Worm (Caenorhabditis elegans) whole organism, L3 larva: ENCODE results near the gene clec-170.
A peak's percentile ranks its signal among the peaks of the same experiment; 100 is the strongest.

ENCODE experiments used
- ZK546.5 ChIP-seq: sonication (generic microtip); optimal IDR thresholded peaks from 2 replicates; lab custom pipeline; 2017; ENCODE audit warnings: missing biosample characterization, missing genetic modification characterization
- aly-2 ChIP-seq: fragments of 150-350 bp; optimal IDR thresholded peaks from 2 replicates; lab custom pipeline; 2014; ENCODE audit warnings: missing biosample characterization, missing genetic modification characterization
- ama-1 ChIP-seq: fragments of 150-350 bp; optimal IDR thresholded peaks from 2 replicates; lab custom pipeline; 2018
- ceh-28 ChIP-seq: fragments of 150-350 bp; optimal IDR thresholded peaks from 2 replicates; lab custom pipeline; 2014; ENCODE audit warnings: missing biosample characterization, missing genetic modification reagents, missing genetic modification characterization
- ceh-82 ChIP-seq: fragments of 150-350 bp; optimal IDR thresholded peaks from 2 replicates; lab custom pipeline; 2014; ENCODE audit warnings: missing biosample characterization, missing genetic modification characterization
- daf-12 ChIP-seq: fragments of 150-350 bp; optimal IDR thresholded peaks from 2 replicates; lab custom pipeline; 2014; ENCODE audit warnings: missing biosample characterization, missing genetic modification reagents, missing genetic modification characterization
- egl-27 ChIP-seq: sonication (generic microtip); optimal IDR thresholded peaks from 4 replicates; lab custom pipeline; 2017; ENCODE audit warnings: missing biosample characterization, missing genetic modification reagents, missing genetic modification characterization
- egl-5 ChIP-seq: fragments of 150-350 bp; optimal IDR thresholded peaks from 2 replicates; lab custom pipeline; 2017; ENCODE audit warnings: missing biosample characterization, missing genetic modification reagents, missing genetic modification characterization, inconsistent platforms
- elt-1 ChIP-seq: fragments of 150-350 bp; optimal IDR thresholded peaks from 2 replicates; lab custom pipeline; 2014; ENCODE audit warnings: missing biosample characterization, missing genetic modification characterization
- elt-2 ChIP-seq: sonication (generic microtip); optimal IDR thresholded peaks from 2 replicates; lab custom pipeline; 2016; ENCODE audit warnings: missing genetic modification reagents, mild to moderate bottlenecking, missing genetic modification characterization, missing compliant biosample characterization
- eor-1 ChIP-seq, 2 experiments: fragments of 150-350 bp; optimal IDR thresholded peaks; 2 replicates each; lab custom pipeline; 2014 to 2018; ENCODE audit warnings: missing biosample characterization in 2 of 2, missing genetic modification characterization in 2 of 2
- fos-1 ChIP-seq: fragments of 150-350 bp; optimal IDR thresholded peaks from 2 replicates; lab custom pipeline; 2014; ENCODE audit warnings: missing biosample characterization, missing genetic modification characterization
- hmg-11 ChIP-seq: sonication (generic microtip); optimal IDR thresholded peaks from 2 replicates; lab custom pipeline; 2016; ENCODE audit warnings: missing genetic modification characterization, missing compliant biosample characterization
- lin-15B ChIP-seq: fragments of 150-350 bp; optimal IDR thresholded peaks from 2 replicates; lab custom pipeline; 2014; ENCODE audit warnings: missing biosample characterization, missing genetic modification characterization
- lin-39 ChIP-seq: fragments of 150-350 bp; optimal IDR thresholded peaks from 2 replicates; lab custom pipeline; 2018; ENCODE audit warnings: missing biosample characterization, missing genetic modification reagents, missing genetic modification characterization
- lsy-12 ChIP-seq: sonication (generic microtip); optimal IDR thresholded peaks from 2 replicates; lab custom pipeline; 2016; ENCODE audit warnings: mild to moderate bottlenecking, missing genetic modification characterization, missing compliant biosample characterization
- mdl-1 ChIP-seq: fragments of 150-350 bp; optimal IDR thresholded peaks from 2 replicates; lab custom pipeline; 2014; ENCODE audit warnings: missing biosample characterization, missing genetic modification characterization
- mml-1 ChIP-seq: fragments of 150-350 bp; sonication (generic microtip); optimal IDR thresholded peaks from 3 replicates; lab custom pipeline; 2014; ENCODE audit warnings: missing biosample characterization, missing genetic modification characterization
- nfya-1 ChIP-seq: sonication (generic microtip); optimal IDR thresholded peaks from 2 replicates; lab custom pipeline; 2017; ENCODE audit warnings: missing genetic modification characterization, mild to moderate bottlenecking, missing compliant biosample characterization, antibody characterized with exemption, moderate library complexity; ENCODE audit not compliant: insufficient read depth
- nhr-12 ChIP-seq: fragments of 150-350 bp; optimal IDR thresholded peaks from 2 replicates; lab custom pipeline; 2014; ENCODE audit warnings: missing biosample characterization, missing genetic modification characterization
- nhr-237 ChIP-seq: fragments of 150-350 bp; optimal IDR thresholded peaks from 2 replicates; lab custom pipeline; 2014; ENCODE audit warnings: missing biosample characterization, missing genetic modification characterization
- nhr-43 ChIP-seq: sonication (generic microtip); optimal IDR thresholded peaks from 2 replicates; lab custom pipeline; 2016; ENCODE audit warnings: mild to moderate bottlenecking, missing genetic modification characterization, missing compliant biosample characterization; ENCODE audit not compliant: poor library complexity, severe bottlenecking
- nhr-67 ChIP-seq: fragments of 150-350 bp; optimal IDR thresholded peaks from 2 replicates; lab custom pipeline; 2014; ENCODE audit warnings: missing biosample characterization, missing genetic modification characterization
- nhr-77 ChIP-seq: fragments of 150-350 bp; optimal IDR thresholded peaks from 2 replicates; lab custom pipeline; 2014; ENCODE audit warnings: missing biosample characterization, missing genetic modification characterization
- pha-4 ChIP-seq: fragments of 150-350 bp; optimal IDR thresholded peaks from 2 replicates; lab custom pipeline; 2014; ENCODE audit warnings: missing biosample characterization, missing genetic modification reagents, missing genetic modification characterization
- pqm-1 ChIP-seq: fragments of 150-350 bp; optimal IDR thresholded peaks from 2 replicates; lab custom pipeline; 2017; ENCODE audit warnings: missing biosample characterization, missing genetic modification characterization, inconsistent platforms
- snpc-4 ChIP-seq: fragments of 150-350 bp; optimal IDR thresholded peaks from 2 replicates; lab custom pipeline; 2014; ENCODE audit warnings: missing biosample characterization, missing genetic modification characterization
- tbx-2 ChIP-seq: sonication (generic microtip); optimal IDR thresholded peaks from 2 replicates; lab custom pipeline; 2016; ENCODE audit warnings: mild to moderate bottlenecking, missing genetic modification characterization, missing compliant biosample characterization
- unc-39 ChIP-seq: sonication (generic microtip); optimal IDR thresholded peaks from 4 replicates; lab custom pipeline; 2017; ENCODE audit warnings: missing biosample characterization, missing genetic modification characterization
- unc-62 ChIP-seq: fragments of 150-350 bp; sonication (generic microtip); optimal IDR thresholded peaks from 4 replicates; lab custom pipeline; 2014; ENCODE audit warnings: missing biosample characterization, missing genetic modification reagents, missing genetic modification characterization
- ztf-11 ChIP-seq: fragments of 150-350 bp; optimal IDR thresholded peaks from 2 replicates; lab custom pipeline; 2014; ENCODE audit warnings: missing biosample characterization, missing genetic modification characterization

clec-170 gene

DNA sequence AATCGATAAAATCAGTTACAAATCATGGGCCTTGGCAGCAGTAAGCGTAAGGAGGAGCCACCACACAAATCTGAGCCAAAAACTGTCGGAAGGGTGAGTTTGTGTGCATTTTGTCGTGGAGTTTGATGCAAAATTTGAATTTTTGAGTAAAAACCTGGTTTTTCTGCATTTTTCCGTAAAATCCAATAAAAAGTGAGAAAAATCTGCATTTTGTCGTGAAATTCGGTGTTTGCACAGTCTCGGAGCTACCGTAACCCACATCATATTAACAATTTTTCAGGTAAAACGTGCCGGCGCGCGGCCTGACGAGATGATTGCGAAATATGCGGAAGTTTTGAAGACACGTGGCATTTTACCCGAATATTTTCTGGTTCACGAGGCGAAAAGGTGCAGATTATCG, 9.2 kb downstream of the clec-170 start:
- TF ChIP-seq aly-2 (tag; lab: Kevin White, UChicago) (no peak), ztf-11 (tag; lab: Kevin White, UChicago) (no peak), unc-39 (no peak), ZK546.5 (tag; lab: Kevin White, UChicago) (no peak), mdl-1 (tag; lab: Kevin White, UChicago) (no peak), snpc-4 (tag; lab: Kevin White, UChicago) (no peak)

DNA sequence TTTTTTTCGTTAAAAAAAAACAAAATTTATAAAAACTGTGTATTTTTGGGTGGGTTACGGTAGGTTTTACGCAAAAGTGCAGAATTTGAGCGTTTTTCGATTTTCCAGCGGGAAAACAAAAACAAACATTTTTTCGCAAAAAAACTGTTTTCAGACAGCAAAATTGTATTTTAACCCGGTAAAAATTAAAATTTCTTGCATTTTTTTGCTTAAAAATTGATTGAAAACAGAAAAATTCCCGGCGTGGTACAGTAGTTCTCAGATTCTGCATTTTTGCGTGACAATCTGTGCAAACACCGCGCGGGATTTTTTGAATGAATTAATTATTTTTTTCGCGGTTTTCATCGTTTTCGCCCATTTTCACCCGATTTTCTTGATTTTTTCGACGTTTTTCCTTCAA, 10.4 kb downstream of the clec-170 start:
- no peak for TF ChIP-seq ztf-11 (tag; lab: Kevin White, UChicago)
- TF ChIP-seq elt-2 (tag; lab: Kevin White, UChicago): no peak
- no peak for TF ChIP-seq egl-27 (tag; lab: Kevin White, UChicago)
- no peak for TF ChIP-seq nfya-1 (tag; lab: Kevin White, UChicago)
- TF ChIP-seq ama-1 (lab: Kevin White, UChicago): no peak
- no peak for TF ChIP-seq daf-12 (tag; lab: Kevin White, UChicago)
- no peak for TF ChIP-seq ZK546.5 (tag; lab: Kevin White, UChicago)
- TF ChIP-seq mml-1: no peak

DNA sequence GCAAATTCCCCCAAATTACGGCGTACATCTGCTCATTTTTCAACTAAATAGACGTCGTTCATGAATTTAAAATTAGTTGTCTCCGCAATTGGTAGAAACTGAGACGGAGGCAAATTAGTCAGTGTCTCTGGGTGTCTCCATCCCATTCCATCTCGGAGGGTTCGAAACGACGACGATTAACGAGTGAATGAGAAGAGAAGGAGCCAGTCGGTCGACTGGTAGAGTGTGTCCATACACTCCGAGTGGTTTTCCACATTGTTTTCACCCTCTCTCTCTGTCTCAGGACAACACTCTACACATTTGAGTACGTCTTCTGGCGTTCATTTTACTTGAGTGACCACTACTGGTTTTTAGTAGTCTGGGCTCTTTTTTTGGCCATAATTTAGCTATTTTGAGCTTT, 12.3 kb downstream of the clec-170 start:
- no peak for TF ChIP-seq egl-27 (tag; lab: Kevin White, UChicago)
- no peak for TF ChIP-seq elt-1
- TF ChIP-seq lin-15B: peak; percentile 9
- TF ChIP-seq nhr-12 (tag; lab: Kevin White, UChicago): no peak
- peak; percentile 85 for TF ChIP-seq lin-39
- TF ChIP-seq unc-62 (GFP tag; lab: Kevin White, UChicago): no peak
- TF ChIP-seq egl-5 (tag; lab: Kevin White, UChicago): peak; percentile 78
- TF ChIP-seq mml-1: no peak
- no peak for TF ChIP-seq ceh-28
- TF ChIP-seq nhr-43 (tag; lab: Kevin White, UChicago): no peak
- TF ChIP-seq lsy-12 (tag; lab: Kevin White, UChicago): no peak

DNA sequence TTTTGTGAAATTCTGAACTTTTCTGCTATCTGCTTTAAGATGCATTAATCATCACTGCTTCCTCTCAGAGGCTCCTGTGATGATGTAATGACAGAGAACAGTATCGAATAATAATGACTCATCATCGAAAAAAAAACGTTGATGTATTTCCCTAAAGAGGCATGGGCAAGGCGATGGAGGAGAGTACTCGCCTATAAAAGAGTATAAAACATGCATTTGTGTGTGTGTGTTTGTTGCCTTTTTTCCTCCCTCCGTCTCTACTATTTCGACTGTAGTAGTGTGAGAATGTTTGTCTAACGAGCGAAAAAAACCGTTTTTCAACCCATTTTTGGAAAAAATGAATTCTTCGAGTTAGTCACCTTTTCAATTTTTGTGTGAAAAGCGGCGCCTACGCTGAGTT, 18.2 kb downstream of the clec-170 start:
- TF ChIP-seq elt-2 (tag; lab: Kevin White, UChicago) (peak; percentile 29), lin-15B (no peak), pqm-1 (tag; lab: Kevin White, UChicago) (peak; percentile 26), pha-4 (tag; lab: Kevin White, UChicago) (peak; percentile 63)

DNA sequence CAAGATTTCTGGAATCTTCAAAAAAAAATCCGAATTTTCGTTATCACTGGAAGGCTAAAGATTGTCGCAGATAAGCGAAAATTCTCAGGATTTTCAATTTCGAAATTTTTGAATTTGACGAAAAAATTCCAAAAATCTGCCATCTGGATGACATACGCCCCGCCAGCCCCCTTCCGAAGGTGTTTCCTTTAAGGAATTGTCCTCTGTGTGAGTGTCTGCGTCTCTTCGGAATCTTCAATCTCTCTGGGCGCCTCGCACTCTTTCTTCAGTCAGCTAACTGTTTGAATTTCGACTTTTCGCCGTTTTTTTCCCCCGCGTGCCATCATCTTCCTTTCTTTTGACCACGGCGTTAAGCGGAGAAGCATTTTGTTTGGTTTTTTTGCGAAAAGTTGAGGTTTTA, 19.9 kb downstream of the clec-170 start:
- TF ChIP-seq eor-1 (tag; optimal IDR thresholded peaks at IDR 0.05; lab: Kevin White, UChicago): no peak
- no peak for TF ChIP-seq ceh-82 (tag; lab: Kevin White, UChicago)
- peak; percentile 47 for TF ChIP-seq hmg-11 (tag; lab: Kevin White, UChicago)
- no peak for TF ChIP-seq pqm-1 (tag; lab: Kevin White, UChicago)
- TF ChIP-seq ztf-11 (tag; lab: Kevin White, UChicago): no peak

DNA sequence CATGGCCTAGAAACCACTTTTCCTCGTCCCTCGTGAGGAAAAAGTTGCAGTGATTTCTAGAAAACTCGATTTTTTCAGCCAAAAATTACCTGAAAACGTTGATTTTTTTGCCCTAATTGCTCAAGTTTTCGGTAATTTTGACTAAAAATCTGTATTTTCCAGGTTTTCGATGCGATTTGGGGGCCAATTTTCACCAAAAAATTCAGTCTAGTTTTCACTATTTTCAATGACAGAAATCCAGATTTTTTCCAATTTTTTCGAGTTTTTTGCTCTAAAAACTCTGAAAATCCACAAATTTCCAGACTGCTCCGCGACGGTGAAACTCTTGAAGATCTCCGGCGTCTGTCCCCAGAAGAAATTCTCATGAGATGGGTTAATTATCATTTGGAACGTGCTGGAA, 22.7 kb downstream of the clec-170 start, which contains the start of gene plst-1:
TSS of gene plst-1 (plus strand) at position 301 of the 400 bp plus-strand sequence.
- TF ChIP-seq fos-1 (tag; lab: Kevin White, UChicago) (no peak), nhr-67 (no peak), tbx-2 (no peak), snpc-4 (tag; lab: Kevin White, UChicago) (no peak), nhr-237 (tag; lab: Kevin White, UChicago) (no peak), nhr-77 (no peak), ama-1 (lab: Kevin White, UChicago) (no peak), ceh-82 (tag; lab: Kevin White, UChicago) (no peak), nhr-12 (tag; lab: Kevin White, UChicago) (no peak), mml-1 (no peak), ceh-28 (no peak), nfya-1 (tag; lab: Kevin White, UChicago) (no peak), unc-39 (no peak)
